Worm (Caenorhabditis elegans): ENCODE results near the gene Y37D8A.6.

Y37D8A.6 gene

DNA sequence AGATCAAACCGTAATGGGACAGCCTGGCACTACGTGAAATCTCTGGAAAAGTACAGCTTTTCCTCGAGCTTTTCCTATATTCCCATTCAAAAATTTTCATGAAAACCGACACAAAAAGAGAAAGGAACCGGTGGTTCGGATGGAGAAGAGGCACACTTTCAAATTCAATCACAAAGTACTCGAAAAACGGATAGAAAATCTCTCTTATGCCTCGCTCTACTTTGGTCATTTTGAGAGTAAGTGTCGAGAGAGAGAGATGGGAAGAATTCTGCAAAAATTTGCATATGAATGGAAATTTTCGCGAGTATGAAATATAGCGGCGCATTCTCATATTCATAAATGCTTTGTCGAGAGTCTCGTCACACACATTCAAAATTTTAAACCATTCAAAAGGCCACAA, 22.7 kb upstream of the Y37D8A.6 start:
- TF ChIP-seq lin-13 (tag; optimal IDR thresholded peaks at IDR 0.05) = no peak
- TF ChIP-seq lin-32 (GFP tag; optimal IDR thresholded peaks at IDR 0.05) = no peak
- peak; percentile 81 for TF ChIP-seq ces-1 (GFP tag; optimal IDR thresholded peaks at IDR 0.05)

DNA sequence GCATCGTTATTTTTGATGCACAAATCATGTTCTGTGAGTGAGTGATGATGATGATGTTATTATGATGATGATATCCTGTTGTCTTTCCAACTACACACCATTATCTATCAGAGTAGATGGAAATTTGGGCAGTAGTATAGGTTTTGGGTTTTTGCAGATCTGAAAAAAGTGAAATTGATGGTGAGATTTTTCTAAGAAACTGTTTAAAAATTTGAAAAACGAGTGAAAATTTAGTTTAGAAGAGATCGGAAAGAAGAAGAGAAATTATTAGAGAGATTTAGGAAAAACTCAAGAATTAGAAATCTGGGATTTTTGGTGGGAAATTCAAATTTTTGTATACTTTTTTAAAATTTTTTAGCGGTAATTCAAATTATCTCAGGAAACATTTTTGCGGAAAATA, 21.5 kb upstream of the Y37D8A.6 start, which contains the start of the genes Y37D8A.29 and unc-71:
Y37D8A.29 (minus strand) TSS at position 101 of the 400 bp plus-strand sequence.
unc-71 (minus strand) TSS at position 159 of the 400 bp plus-strand sequence.
- TF ChIP-seq mep-1 (tag; optimal IDR thresholded peaks at IDR 0.05) = no peak

DNA sequence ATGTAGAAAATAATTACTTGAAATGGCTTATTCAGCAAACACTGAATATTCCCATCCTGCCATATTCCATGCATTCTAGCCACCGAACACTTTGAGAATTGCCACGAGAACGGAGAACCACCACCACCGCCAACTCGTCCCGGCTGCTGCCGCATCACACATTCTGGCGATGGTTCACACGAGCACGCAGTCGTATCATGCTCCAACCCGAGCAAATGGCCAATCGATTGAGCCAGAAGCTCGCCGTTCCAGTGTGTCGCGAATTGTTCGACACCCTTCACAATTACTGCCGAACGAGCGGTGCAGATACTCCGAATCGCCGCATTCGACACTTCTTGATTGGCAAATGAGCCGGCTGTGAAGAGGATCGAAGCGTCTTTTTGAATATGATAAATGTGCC, 15.1 kb upstream of the Y37D8A.6 start:
- TF ChIP-seq mab-5 (tag; optimal IDR thresholded peaks at IDR 0.05) = no peak

DNA sequence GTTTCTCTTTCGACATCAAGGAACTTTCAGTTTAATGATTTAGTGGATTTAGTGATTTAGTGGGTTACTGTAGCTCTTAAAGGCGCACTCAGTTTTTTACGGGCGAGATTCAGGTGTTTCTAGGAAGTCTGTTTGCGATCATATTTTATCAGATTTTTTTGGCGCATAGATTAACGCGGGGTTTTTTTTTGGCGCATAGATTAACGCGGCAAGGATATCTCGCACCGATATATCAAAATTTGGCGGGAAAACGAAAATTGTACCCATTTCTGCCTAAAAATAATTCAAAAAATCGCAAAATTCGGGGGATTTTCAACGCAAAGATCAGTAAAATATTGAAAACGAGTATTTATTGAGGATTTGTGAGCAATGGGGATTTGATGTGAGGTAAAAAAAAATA, 10.6 kb upstream of the Y37D8A.6 start:
- TF ChIP-seq mls-2 (tag; optimal IDR thresholded peaks at IDR 0.05) (no peak), zip-8 (tag; optimal IDR thresholded peaks at IDR 0.05) (no peak), unc-62 (GFP tag; optimal IDR thresholded peaks at IDR 0.05) (no peak), snpc-4 (tag; optimal IDR thresholded peaks at IDR 0.05) (no peak), mab-5 (tag; optimal IDR thresholded peaks at IDR 0.05) (no peak)

DNA sequence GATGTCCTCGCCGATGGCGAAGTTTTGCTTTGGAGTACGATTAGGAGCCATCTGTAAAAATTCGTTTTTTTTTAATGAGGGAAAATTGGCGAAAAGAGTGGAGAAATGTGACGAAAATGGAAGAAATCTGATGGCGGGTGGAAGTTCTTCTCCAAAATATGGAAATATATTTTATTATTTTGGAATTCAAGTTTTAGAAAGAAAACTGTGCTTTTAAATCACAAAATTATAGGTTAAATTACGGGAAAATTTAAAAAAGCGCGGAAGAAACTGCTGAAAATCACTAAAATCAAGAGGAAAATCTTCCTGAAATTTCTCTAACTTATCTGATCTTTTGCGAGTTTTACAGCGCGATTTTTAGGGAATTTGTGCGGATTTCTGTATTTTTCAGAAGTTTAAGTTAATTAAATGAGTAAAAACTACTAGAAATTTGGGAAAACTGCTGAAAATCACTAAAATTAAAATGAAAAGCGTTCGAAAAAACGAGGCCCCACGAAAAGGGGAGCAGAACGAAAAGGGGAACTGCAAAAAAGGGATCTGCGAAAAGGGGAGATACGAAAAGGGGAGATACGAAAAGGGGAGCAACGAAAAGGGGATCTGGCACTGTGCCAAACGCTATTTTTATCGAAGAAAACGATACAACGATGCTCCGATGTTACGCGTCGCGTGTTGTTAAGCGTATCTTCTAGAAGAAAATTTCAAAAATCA, 7.6 kb upstream of the Y37D8A.6 start, which contains the start of the genes cec-7 and enu-3.5:
cec-7 (minus strand) TSS at position 51 of the 708 bp plus-strand sequence.
enu-3.5 (plus strand) TSS at position 670 of the 708 bp plus-strand sequence.
- no peak for TF ChIP-seq bed-3 (GFP tag; optimal IDR thresholded peaks at IDR 0.05)
- no peak for TF ChIP-seq mls-2 (tag; optimal IDR thresholded peaks at IDR 0.05)
- TF ChIP-seq mab-5 (tag; optimal IDR thresholded peaks at IDR 0.05) = no peak
- no peak for TF ChIP-seq ceh-43 (GFP tag; optimal IDR thresholded peaks at IDR 0.05)
- TF ChIP-seq cnd-1 (tag; optimal IDR thresholded peaks at IDR 0.05) = no peak
- no peak for TF ChIP-seq nhr-28 (tag; optimal IDR thresholded peaks at IDR 0.05)

DNA sequence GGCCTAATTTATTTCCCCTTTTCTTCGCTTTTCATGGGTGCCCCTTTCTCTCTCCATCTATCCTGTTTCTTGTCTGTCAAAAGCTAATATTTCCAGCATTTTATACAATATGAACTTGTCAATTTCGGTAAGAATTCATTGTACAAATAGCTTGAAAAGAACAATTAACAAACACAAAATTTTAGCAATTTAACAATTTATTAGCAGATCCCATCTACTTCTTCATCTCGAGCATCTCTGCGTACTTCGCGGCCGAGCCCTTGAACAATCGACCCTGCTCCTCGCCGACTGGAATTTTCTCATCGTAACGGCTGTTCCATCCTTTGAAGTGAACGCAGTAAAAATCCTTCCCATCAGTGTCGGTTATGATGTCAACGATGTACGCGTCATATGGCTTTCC, 5.6 kb upstream of the Y37D8A.6 start:
- TF ChIP-seq hlh-1 (tag; optimal IDR thresholded peaks at IDR 0.05) = no peak
- TF ChIP-seq bed-3 (GFP tag; optimal IDR thresholded peaks at IDR 0.05) = no peak
- no peak for TF ChIP-seq cnd-1 (tag; optimal IDR thresholded peaks at IDR 0.05)
- no peak for TF ChIP-seq ceh-83 (GFP tag; optimal IDR thresholded peaks at IDR 0.05)
- no peak for TF ChIP-seq nhr-2 (tag; optimal IDR thresholded peaks at IDR 0.05)
- no peak for TF ChIP-seq mab-5 (tag; optimal IDR thresholded peaks at IDR 0.05)
- no peak for TF ChIP-seq elt-1 (tag; optimal IDR thresholded peaks at IDR 0.05; ENCODE audit: borderline replicate concordance, insufficient read depth)
- no peak for TF ChIP-seq lsy-2 (tag; optimal IDR thresholded peaks at IDR 0.05)
- TF ChIP-seq mls-2 (tag; optimal IDR thresholded peaks at IDR 0.05) = no peak
- no peak for TF ChIP-seq unc-62 (GFP tag; optimal IDR thresholded peaks at IDR 0.05)
- no peak for TF ChIP-seq ham-2 (GFP tag; optimal IDR thresholded peaks at IDR 0.05)
- no peak for TF ChIP-seq ces-1 (GFP tag; optimal IDR thresholded peaks at IDR 0.05)
- no peak for TF ChIP-seq nhr-28 (tag; optimal IDR thresholded peaks at IDR 0.05)
- no peak for TF ChIP-seq pha-4 (tag; optimal IDR thresholded peaks at IDR 0.05)

DNA sequence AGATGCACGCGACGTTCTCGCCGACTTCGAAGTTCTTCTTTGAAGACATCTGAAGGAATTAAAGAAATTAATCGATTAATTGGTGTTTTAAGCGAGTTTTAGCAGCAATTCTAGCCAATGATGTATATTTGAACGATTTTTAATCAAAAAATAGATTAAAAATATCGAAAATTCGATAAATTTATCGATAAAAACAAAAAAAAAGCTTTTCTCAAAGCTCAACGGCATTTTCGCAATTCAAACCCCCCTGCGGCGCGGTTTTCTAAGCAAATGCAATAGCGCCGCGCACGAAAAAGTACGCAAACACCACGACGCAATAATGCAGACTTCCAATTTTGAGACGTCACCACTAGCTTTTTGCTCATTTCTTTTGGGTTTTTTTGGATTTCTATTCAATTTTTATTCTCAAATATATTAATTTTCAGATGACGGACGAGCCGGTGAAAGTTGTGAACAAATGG, 4.5 kb upstream of the Y37D8A.6 start, which contains the start of the genes mrg-1 and spcs-2:
mrg-1 (minus strand) TSS at position 51 of the 461 bp plus-strand sequence.
spcs-2 (plus strand) TSS at position 426 of the 461 bp plus-strand sequence.
- peak; percentile 95 for TF ChIP-seq unc-120 (tag; optimal IDR thresholded peaks at IDR 0.05; ENCODE audit: poor library complexity, severe bottlenecking)
- no peak for TF ChIP-seq lin-32 (GFP tag; optimal IDR thresholded peaks at IDR 0.05)
- TF ChIP-seq blmp-1 (tag; optimal IDR thresholded peaks at IDR 0.05) = peak; percentile 51
- TF ChIP-seq sptf-1 (tag; optimal IDR thresholded peaks at IDR 0.05) = peak; percentile 85
- TF ChIP-seq lin-13 (tag; optimal IDR thresholded peaks at IDR 0.05) = peak; percentile 88
- TF ChIP-seq ces-1 (GFP tag; optimal IDR thresholded peaks at IDR 0.05) = peak; percentile 84
- peak; percentile 79 for TF ChIP-seq ham-2 (GFP tag; optimal IDR thresholded peaks at IDR 0.05)
- no peak for TF ChIP-seq mab-5 (tag; optimal IDR thresholded peaks at IDR 0.05)
- no peak for TF ChIP-seq unc-39 (tag; optimal IDR thresholded peaks at IDR 0.05)
- TF ChIP-seq ceh-83 (GFP tag; optimal IDR thresholded peaks at IDR 0.05) = peak; percentile 66
- TF ChIP-seq M03D4.4 (tag; optimal IDR thresholded peaks at IDR 0.05) = peak; percentile 85
- TF ChIP-seq mep-1 (tag; optimal IDR thresholded peaks at IDR 0.05) = peak; percentile 96
- no peak for TF ChIP-seq unc-62 (GFP tag; optimal IDR thresholded peaks at IDR 0.05)
- TF ChIP-seq hlh-1 (tag; optimal IDR thresholded peaks at IDR 0.05) = peak; percentile 63
- TF ChIP-seq sem-2 (GFP tag; optimal IDR thresholded peaks at IDR 0.05) = no peak
- peak; percentile 45 for TF ChIP-seq bed-3 (GFP tag; optimal IDR thresholded peaks at IDR 0.05)
- TF ChIP-seq nhr-237 (tag; optimal IDR thresholded peaks at IDR 0.05) = peak; percentile 91
- peak; percentile 87 for TF ChIP-seq lsy-2 (tag; optimal IDR thresholded peaks at IDR 0.05)
- TF ChIP-seq ceh-39 (tag; optimal IDR thresholded peaks at IDR 0.05) = peak; percentile 85
- peak; percentile 76 for TF ChIP-seq ceh-43 (GFP tag; optimal IDR thresholded peaks at IDR 0.05)
- TF ChIP-seq elt-1 (tag; optimal IDR thresholded peaks at IDR 0.05; ENCODE audit: borderline replicate concordance, insufficient read depth) = no peak
- no peak for TF ChIP-seq nhr-76 (tag; optimal IDR thresholded peaks at IDR 0.05)
- peak; percentile 79 for TF ChIP-seq pha-4 (tag; optimal IDR thresholded peaks at IDR 0.05)
- TF ChIP-seq snpc-4 (tag; optimal IDR thresholded peaks at IDR 0.05) = no peak
- no peak for TF ChIP-seq nhr-2 (tag; optimal IDR thresholded peaks at IDR 0.05)
- TF ChIP-seq mls-2 (tag; optimal IDR thresholded peaks at IDR 0.05) = peak; percentile 84
- no peak for TF ChIP-seq zip-8 (tag; optimal IDR thresholded peaks at IDR 0.05)
- no peak for TF ChIP-seq flh-1 (GFP tag; optimal IDR thresholded peaks at IDR 0.05)
- peak; percentile 42 for TF ChIP-seq cnd-1 (tag; optimal IDR thresholded peaks at IDR 0.05)
- TF ChIP-seq tbx-8 (GFP tag; optimal IDR thresholded peaks at IDR 0.05) = peak; percentile 36
- no peak for TF ChIP-seq elt-3 (tag; optimal IDR thresholded peaks at IDR 0.05)
- TF ChIP-seq nhr-12 (tag; optimal IDR thresholded peaks at IDR 0.05) = peak; percentile 36
